Worm (Caenorhabditis elegans) whole organism, late embryonic: Measurements from ENCODE around the gene srh-201.

Experiments
- C08G9.2 ChIP-seq: sonication (generic microtip); optimal IDR thresholded peaks from 2 replicates; lab custom pipeline; 2016; ENCODE audit warnings: mild to moderate bottlenecking, missing genetic modification characterization, moderate library complexity, missing compliant biosample characterization
- F13H6.1 ChIP-seq: sonication (generic microtip); optimal IDR thresholded peaks from 2 replicates; lab custom pipeline; 2016; ENCODE audit warnings: missing genetic modification characterization, missing compliant biosample characterization
- K02D7.2 ChIP-seq: sonication (generic microtip); optimal IDR thresholded peaks from 2 replicates; lab custom pipeline; 2017; ENCODE audit warnings: mild to moderate bottlenecking, missing genetic modification characterization, missing compliant biosample characterization
- K09A11.1 ChIP-seq: sonication (generic microtip); optimal IDR thresholded peaks from 2 replicates; lab custom pipeline; 2017; ENCODE audit warnings: antibody characterized with exemption, mild to moderate bottlenecking, missing genetic modification characterization, missing compliant biosample characterization; ENCODE audit not compliant: insufficient read depth
- ceh-18 ChIP-seq: sonication (generic microtip); optimal IDR thresholded peaks from 2 replicates; lab custom pipeline; 2016; ENCODE audit warnings: missing genetic modification characterization, missing compliant biosample characterization
- ceh-19 ChIP-seq: fragments of 200-800 bp; sonication (Bioruptor generic); optimal IDR thresholded peaks from 2 replicates; lab custom pipeline; 2018; ENCODE audit warnings: mild to moderate bottlenecking, missing genetic modification characterization, missing compliant biosample characterization
- ceh-22 ChIP-seq: sonication (generic microtip); optimal IDR thresholded peaks from 2 replicates; lab custom pipeline; 2017; ENCODE audit warnings: missing biosample characterization, missing genetic modification characterization
- ceh-31 ChIP-seq: sonication (generic microtip); optimal IDR thresholded peaks from 2 replicates; lab custom pipeline; 2016; ENCODE audit warnings: missing genetic modification characterization, missing compliant biosample characterization
- ceh-34 ChIP-seq: sonication (generic microtip); optimal IDR thresholded peaks from 2 replicates; lab custom pipeline; 2016; ENCODE audit warnings: mild to moderate bottlenecking, missing genetic modification characterization, missing compliant biosample characterization
- ceh-45 ChIP-seq: fragments of 200-800 bp; sonication (Bioruptor generic); IDR thresholded peaks from 2 replicates; pipeline ENCODE4 v1.3.6; 2022; ENCODE audit warnings: missing genetic modification reagents, missing genetic modification characterization, missing compliant biosample characterization
- che-1 ChIP-seq: sonication (generic microtip); optimal IDR thresholded peaks from 2 replicates; lab custom pipeline; 2016; ENCODE audit warnings: mild to moderate bottlenecking, missing genetic modification characterization, missing compliant biosample characterization
- ets-4 ChIP-seq: sonication (generic microtip); optimal IDR thresholded peaks from 2 replicates; lab custom pipeline; 2016; ENCODE audit warnings: missing genetic modification characterization, missing compliant biosample characterization
- eyg-1 ChIP-seq: sonication (generic microtip); optimal IDR thresholded peaks from 2 replicates; lab custom pipeline; 2016; ENCODE audit warnings: missing genotype, missing genetic modification characterization, missing compliant biosample characterization
- fax-1 ChIP-seq: sonication (generic microtip); optimal IDR thresholded peaks from 2 replicates; lab custom pipeline; 2016; ENCODE audit warnings: missing genotype, missing genetic modification characterization, missing compliant biosample characterization
- fkh-10 ChIP-seq: fragments of 150-350 bp; optimal IDR thresholded peaks from 2 replicates; lab custom pipeline; 2014; ENCODE audit warnings: missing biosample characterization, missing genetic modification reagents, missing genetic modification characterization
- fkh-6 ChIP-seq: sonication (generic microtip); optimal IDR thresholded peaks from 2 replicates; lab custom pipeline; 2016; ENCODE audit warnings: missing genetic modification characterization, missing compliant biosample characterization
- gmeb-2 ChIP-seq: sonication (generic microtip); optimal IDR thresholded peaks from 2 replicates; lab custom pipeline; 2016; ENCODE audit warnings: missing genetic modification characterization, inconsistent platforms, missing compliant biosample characterization
- hlh-13 ChIP-seq: fragments of 200-800 bp; sonication (Bioruptor generic); optimal IDR thresholded peaks from 2 replicates; lab custom pipeline; 2018; ENCODE audit warnings: mild to moderate bottlenecking, missing genetic modification characterization, missing compliant biosample characterization
- hlh-15 ChIP-seq: sonication (generic microtip); optimal IDR thresholded peaks from 2 replicates; lab custom pipeline; 2016; ENCODE audit warnings: missing genetic modification characterization, missing compliant biosample characterization
- hlh-30 ChIP-seq: sonication (generic microtip); optimal IDR thresholded peaks from 2 replicates; lab custom pipeline; 2017; ENCODE audit warnings: antibody characterized with exemption, missing genetic modification characterization, missing compliant biosample characterization; ENCODE audit not compliant: insufficient read depth
- hlh-6 ChIP-seq: sonication (generic microtip); optimal IDR thresholded peaks from 2 replicates; lab custom pipeline; 2016; ENCODE audit warnings: missing genotype, missing genetic modification characterization, missing compliant biosample characterization
- hlh-8 ChIP-seq: sonication (generic microtip); optimal IDR thresholded peaks from 2 replicates; lab custom pipeline; 2016; ENCODE audit warnings: missing genotype, missing genetic modification characterization, missing compliant biosample characterization
- lim-6 ChIP-seq: sonication (generic microtip); optimal IDR thresholded peaks from 2 replicates; lab custom pipeline; 2016; ENCODE audit warnings: missing genetic modification characterization, missing compliant biosample characterization
- madf-2 ChIP-seq: sonication (generic microtip); optimal IDR thresholded peaks from 2 replicates; lab custom pipeline; 2017; ENCODE audit warnings: missing genetic modification characterization, missing compliant biosample characterization
- nfya-1 ChIP-seq: sonication (generic microtip); optimal IDR thresholded peaks from 2 replicates; lab custom pipeline; 2017; ENCODE audit warnings: missing genetic modification characterization, mild to moderate bottlenecking, missing compliant biosample characterization, antibody characterized with exemption, moderate library complexity
- nhr-11 ChIP-seq: fragments of 150-350 bp; optimal IDR thresholded peaks from 2 replicates; lab custom pipeline; 2014; ENCODE audit warnings: missing biosample characterization, missing genetic modification characterization
- nhr-232 ChIP-seq: sonication (generic microtip); optimal IDR thresholded peaks from 2 replicates; lab custom pipeline; 2016; ENCODE audit warnings: missing genetic modification characterization, missing compliant biosample characterization
- pag-3 ChIP-seq: sonication (generic microtip); optimal IDR thresholded peaks from 2 replicates; lab custom pipeline; 2016; ENCODE audit warnings: missing compliant biosample characterization, missing genetic modification characterization, borderline replicate concordance
- pat-9 ChIP-seq: fragments of 200-800 bp; sonication (Bioruptor generic); optimal IDR thresholded peaks from 2 replicates; lab custom pipeline; 2018; ENCODE audit warnings: mild to moderate bottlenecking, missing genetic modification characterization, moderate library complexity, missing compliant biosample characterization
- pax-1 ChIP-seq: fragments of 150-350 bp; optimal IDR thresholded peaks from 2 replicates; lab custom pipeline; 2014; ENCODE audit warnings: missing biosample characterization, missing genetic modification characterization
- pros-1 ChIP-seq: fragments of 150-350 bp; optimal IDR thresholded peaks from 2 replicates; lab custom pipeline; 2014; ENCODE audit warnings: missing biosample characterization, missing genetic modification reagents, missing genetic modification characterization
- rnt-1 ChIP-seq: sonication (generic microtip); optimal IDR thresholded peaks from 2 replicates; lab custom pipeline; 2016; ENCODE audit warnings: missing genetic modification characterization, missing compliant biosample characterization
- sdc-2 ChIP-seq: sonication (generic microtip); optimal IDR thresholded peaks from 2 replicates; lab custom pipeline; 2016; ENCODE audit warnings: missing genotype, missing genetic modification characterization, missing compliant biosample characterization
- syd-9 ChIP-seq: sonication (generic microtip); optimal IDR thresholded peaks from 2 replicates; lab custom pipeline; 2016; ENCODE audit warnings: mild to moderate bottlenecking, missing genetic modification characterization, moderate library complexity, missing compliant biosample characterization
- ttx-3 ChIP-seq: sonication (generic microtip); optimal IDR thresholded peaks from 2 replicates; lab custom pipeline; 2016; ENCODE audit warnings: missing genetic modification reagents, missing genetic modification characterization, missing compliant biosample characterization
- unc-3 ChIP-seq, 2 experiments: fragments of 200-800 bp in 1 of 2; sonication (Bioruptor generic) in 1 of 2; sonication (generic microtip) in 1 of 2; conservative IDR thresholded peaks in 1 of 2; optimal IDR thresholded peaks in 1 of 2; 2 replicates each; pipeline versions ENCODE4 v1.3.6 to Lab custom; 2016 to 2022; ENCODE audit warnings: missing compliant biosample characterization in 2 of 2, missing genetic modification characterization in 2 of 2, missing genetic modification reagents in 1 of 2
- unc-55 ChIP-seq: sonication (generic microtip); optimal IDR thresholded peaks from 2 replicates; lab custom pipeline; 2017; ENCODE audit warnings: missing biosample characterization, missing genetic modification reagents, missing genetic modification characterization
- unc-86 ChIP-seq: sonication (generic microtip); optimal IDR thresholded peaks from 2 replicates; lab custom pipeline; 2016; ENCODE audit warnings: missing genetic modification characterization, missing compliant biosample characterization
- zip-5 ChIP-seq: sonication (generic microtip); optimal IDR thresholded peaks from 2 replicates; lab custom pipeline; 2016; ENCODE audit warnings: missing genetic modification characterization, missing compliant biosample characterization

The srh-201 gene

DNA sequence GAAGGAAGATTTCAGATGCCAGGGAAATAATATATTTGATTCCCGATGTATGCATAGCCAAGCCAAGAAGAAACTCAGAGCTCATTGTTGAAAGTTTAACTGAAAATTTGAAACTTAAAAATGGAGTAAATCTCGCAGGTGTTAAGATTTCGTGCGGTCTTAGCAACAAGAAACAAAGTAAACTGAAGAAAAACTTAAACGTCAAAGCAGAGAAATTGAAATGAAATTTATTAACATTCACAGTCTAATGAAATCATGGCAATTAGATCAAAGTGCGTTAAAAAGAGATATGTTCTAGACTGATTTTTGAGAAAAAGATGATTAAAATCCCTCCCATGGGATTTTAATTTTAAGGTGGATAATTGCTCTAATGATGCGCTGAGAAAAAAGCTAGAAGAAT lies 32.8 kb downstream of the srh-201 start, which contains the start of gene str-84:
TSS of gene str-84 (minus strand) at position 101 of the 400 bp plus-strand sequence.
- TF ChIP-seq unc-3 (GFP tag; conservative IDR thresholded peaks at IDR 0.05; lab: Robert Waterston, UW) (no peak), unc-3 (tag; optimal IDR thresholded peaks at IDR 0.05; lab: Kevin White, UChicago) (no peak), pax-1 (tag; lab: Kevin White, UChicago) (no peak), syd-9 (no peak), che-1 (tag; lab: Kevin White, UChicago) (no peak), ceh-34 (tag; lab: Kevin White, UChicago) (no peak), fkh-6 (tag; lab: Kevin White, UChicago) (no peak)
- TF ChIP-seq, all 69 proteins: peak for 0

DNA sequence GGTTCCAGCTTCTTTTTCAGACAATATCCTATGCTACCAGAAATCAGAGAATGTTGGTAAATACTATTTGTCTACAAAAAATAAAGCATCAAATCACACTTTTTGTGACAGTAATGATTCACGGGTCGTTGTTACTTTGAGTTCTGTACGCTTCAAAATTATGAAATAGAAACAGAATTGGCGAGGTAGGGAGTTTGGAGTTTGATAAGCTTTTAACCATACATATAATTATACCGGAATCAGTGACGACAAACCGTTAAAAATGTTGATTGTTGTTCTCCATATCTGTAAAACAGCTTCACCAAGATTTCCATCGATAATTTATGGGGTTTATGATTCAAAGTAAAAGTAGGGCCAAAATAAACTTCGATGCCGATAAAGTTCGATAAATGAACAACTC lies 35.8 kb downstream of the srh-201 start:
- TF ChIP-seq pros-1 (no peak), C08G9.2 (tag; lab: Kevin White, UChicago) (no peak), hlh-15 (tag; lab: Kevin White, UChicago) (no peak), ceh-19 (GFP tag; lab: Kevin White, UChicago) (no peak), pat-9 (no peak), unc-86 (tag; lab: Kevin White, UChicago) (no peak), ceh-31 (no peak), zip-5 (tag; lab: Kevin White, UChicago) (no peak), fkh-10 (GFP tag; lab: Kevin White, UChicago) (no peak), lim-6 (tag; lab: Kevin White, UChicago) (no peak), K02D7.2 (tag; lab: Kevin White, UChicago) (no peak), hlh-30 (tag; lab: Kevin White, UChicago) (no peak), F13H6.1 (tag; lab: Kevin White, UChicago) (no peak), K09A11.1 (no peak), sdc-2 (tag; lab: Kevin White, UChicago) (no peak), hlh-13 (no peak), nhr-232 (no peak), fkh-6 (tag; lab: Kevin White, UChicago) (no peak)

DNA sequence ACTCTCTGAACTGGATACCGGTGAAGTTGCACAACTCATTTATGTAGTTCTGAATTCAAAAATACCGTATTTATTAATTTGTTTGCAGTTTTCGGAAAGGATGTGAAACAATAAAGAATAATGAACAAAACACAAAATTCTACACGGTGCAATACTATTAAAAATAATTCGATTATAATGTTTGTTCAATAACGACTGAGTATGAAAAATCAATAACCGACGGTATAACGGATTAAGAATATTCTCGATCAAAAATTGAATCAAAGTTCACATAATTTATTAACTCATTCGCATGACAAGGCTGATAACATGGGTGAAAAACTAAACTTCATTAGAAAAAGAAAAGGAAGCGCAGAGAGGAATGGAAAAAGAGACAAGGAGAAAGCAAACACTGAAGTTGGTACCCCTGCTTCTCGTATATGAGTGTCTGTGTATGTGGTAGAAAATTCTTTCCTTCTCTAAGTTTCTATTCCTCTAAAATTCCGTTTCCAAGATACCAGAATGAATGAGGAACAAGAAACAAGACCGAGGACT lies 38.7 kb downstream of the srh-201 start, which contains the start of gene nhr-143:
TSS of gene nhr-143 (minus strand) at position 51 of the 534 bp plus-strand sequence.
- no peak for TF ChIP-seq madf-2 (tag; lab: Kevin White, UChicago)
- no peak for TF ChIP-seq C08G9.2 (tag; lab: Kevin White, UChicago)
- TF ChIP-seq eyg-1, result no peak
- TF ChIP-seq pat-9, result no peak
- no peak for TF ChIP-seq ttx-3 (tag; lab: Kevin White, UChicago)
- TF ChIP-seq ets-4, result no peak
- no peak for TF ChIP-seq hlh-8
- no peak for TF ChIP-seq ceh-45 (GFP tag; lab: Robert Waterston, UW)
- TF ChIP-seq ceh-22 (tag; lab: Kevin White, UChicago), result no peak
- no peak for TF ChIP-seq nhr-11 (tag; lab: Kevin White, UChicago)
- TF ChIP-seq, all 69 proteins: peak for 0

DNA sequence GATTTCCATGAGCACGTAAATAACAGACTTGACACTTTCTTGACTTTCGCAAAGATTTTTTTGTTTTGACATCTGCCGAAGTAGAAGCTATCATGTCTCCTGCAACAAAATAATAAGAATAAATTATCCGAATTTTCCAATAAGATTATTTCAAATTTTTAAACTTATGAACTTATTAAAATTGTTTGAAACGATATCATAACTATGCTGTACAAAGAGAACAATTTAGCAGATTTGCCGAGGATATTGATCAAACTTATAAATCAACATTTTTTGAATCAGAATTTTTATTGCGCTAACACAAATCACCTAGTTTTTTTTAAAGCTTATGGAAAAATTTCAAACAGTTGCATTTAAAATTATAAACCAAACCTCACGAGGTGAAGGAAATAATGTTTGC lies 41.4 kb downstream of the srh-201 start, which contains the start of gene nhr-195:
TSS of gene nhr-195 (minus strand) at position 101 of the 400 bp plus-strand sequence.
- TF ChIP-seq nfya-1 (tag; lab: Kevin White, UChicago), result no peak
- TF ChIP-seq hlh-6 (tag; lab: Kevin White, UChicago), result no peak
- TF ChIP-seq fax-1, result no peak

DNA sequence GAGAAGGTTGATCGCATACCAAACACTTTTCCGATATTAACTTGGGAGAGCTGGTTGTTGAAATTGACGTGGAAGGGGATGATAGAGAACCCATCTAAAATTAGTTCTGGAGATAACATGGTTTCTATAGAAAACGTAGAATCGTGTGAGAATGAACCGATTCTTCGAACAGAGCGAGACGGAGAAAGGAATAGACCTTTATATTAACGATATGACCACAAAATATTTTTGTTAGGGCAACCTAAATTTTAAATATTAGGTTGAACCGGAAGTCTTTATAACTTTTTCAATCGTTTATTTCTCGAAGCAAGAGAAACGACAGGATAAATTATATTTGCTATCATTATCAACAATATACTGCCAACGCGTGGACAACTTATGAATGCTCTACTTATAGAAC lies 47.6 kb downstream of the srh-201 start, which contains the start of gene nhr-219:
TSS of gene nhr-219 (minus strand) at position 101 of the 400 bp plus-strand sequence.
- no peak for TF ChIP-seq gmeb-2 (tag; lab: Kevin White, UChicago)
- no peak for TF ChIP-seq hlh-13
- no peak for TF ChIP-seq pag-3 (tag; lab: Kevin White, UChicago)
- TF ChIP-seq unc-55 (GFP tag; lab: Kevin White, UChicago), result no peak
- no peak for TF ChIP-seq rnt-1
- no peak for TF ChIP-seq ceh-18 (tag; lab: Kevin White, UChicago)
- TF ChIP-seq, all 69 proteins: peak for 0
